Worm (Caenorhabditis elegans): ENCODE results near the gene F40F8.11.
A peak's percentile ranks its signal among the peaks of the same experiment; 100 is the strongest.

ce11 chrII:11097154-11097887 is 35.1 kb downstream of the F40F8.11 start, which contains the start of the genes rpl-36.A and nuo-1:
- TF ChIP-seq xnd-1 (tag; optimal IDR thresholded peaks at IDR 0.05) = no peak
- TF ChIP-seq sea-2 (GFP tag; IDR thresholded peaks at IDR 0.05) = no peak
- TF ChIP-seq snpc-3.4 (tag; optimal IDR thresholded peaks at IDR 0.05) = peak; percentile 60
- TF ChIP-seq Y79H2A.3 (GFP tag; conservative IDR thresholded peaks at IDR 0.05) = no peak
- TF ChIP-seq egl-44 (GFP tag; IDR thresholded peaks at IDR 0.05) = no peak
- TF ChIP-seq aptf-2 (GFP tag; conservative IDR thresholded peaks at IDR 0.05) = no peak
- no peak for TF ChIP-seq T07F8.4 (tag; optimal IDR thresholded peaks at IDR 0.05)
- no peak for TF ChIP-seq B0035.1 (tag; optimal IDR thresholded peaks at IDR 0.05)
- no peak for TF ChIP-seq madf-10 (tag; optimal IDR thresholded peaks at IDR 0.05)
- peak; percentile 64 for TF ChIP-seq pha-4 (tag; optimal IDR thresholded peaks at IDR 0.05)

All from whole organism, young adult.